Fruit fly (Drosophila melanogaster) whole organism, embryonic: ENCODE data around the gene Tlk.
A peak's percentile ranks its signal among the peaks of the same experiment; 100 is the strongest.

Experiments used
- CG10462 ChIP-seq: fragments of 200-800 bp; sonication (Bioruptor generic); optimal IDR thresholded peaks from 2 replicates; lab custom pipeline; 2016; ENCODE audit warnings: missing biosample characterization, missing genetic modification characterization
- CG11093 ChIP-seq: fragments of 200-800 bp; sonication (Bioruptor generic); IDR thresholded peaks from 3 replicates; pipeline ENCODE4 v1.3.6; 2022; ENCODE audit warnings: missing biosample characterization, missing genetic modification characterization
- CG12104 ChIP-seq: fragments of 200-800 bp; sonication (Bioruptor generic); optimal IDR thresholded peaks from 3 replicates; lab custom pipeline; 2016; ENCODE audit warnings: missing biosample characterization, missing genetic modification characterization
- CG12659 ChIP-seq: fragments of 200-800 bp; sonication (Bioruptor generic); optimal IDR thresholded peaks from 3 replicates; lab custom pipeline; 2017; ENCODE audit warnings: mild to moderate bottlenecking, missing biosample characterization, missing genetic modification reagents, missing genetic modification characterization
- CG13287 ChIP-seq: fragments of 200-800 bp; sonication (Bioruptor generic); IDR thresholded peaks from 2 replicates; pipeline ENCODE4 v1.3.6; 2022; ENCODE audit warnings: missing biosample characterization, missing genetic modification characterization; ENCODE audit not compliant: partially characterized antibody
- CG13424 ChIP-seq: fragments of 200-800 bp; sonication (Bioruptor generic); optimal IDR thresholded peaks from 2 replicates; lab custom pipeline; 2019; ENCODE audit warnings: missing biosample characterization, mild to moderate bottlenecking, missing genetic modification characterization, moderate library complexity
- CG15479 ChIP-seq: fragments of 200-800 bp; sonication (Bioruptor generic); optimal IDR thresholded peaks from 3 replicates; lab custom pipeline; 2019; ENCODE audit warnings: missing biosample characterization, mild to moderate bottlenecking, missing genetic modification characterization, moderate library complexity
- CG1602 ChIP-seq: fragments of 200-800 bp; sonication (Bioruptor generic); optimal IDR thresholded peaks from 3 replicates; lab custom pipeline; 2016; ENCODE audit warnings: missing biosample characterization, missing genetic modification characterization
- CG1832 ChIP-seq: fragments of 200-800 bp; sonication (Bioruptor generic); optimal IDR thresholded peaks from 2 replicates; lab custom pipeline; 2017; ENCODE audit warnings: missing biosample characterization, mild to moderate bottlenecking, missing genetic modification characterization, inconsistent platforms
- CG31388 ChIP-seq: fragments of 200-800 bp; sonication (Bioruptor generic); optimal IDR thresholded peaks from 2 replicates; lab custom pipeline; 2016; ENCODE audit warnings: missing biosample characterization, missing genetic modification characterization
- CG34422 ChIP-seq: fragments of 200-800 bp; sonication (Bioruptor generic); IDR thresholded peaks from 3 replicates; pipeline ENCODE4 v1.3.6; 2022; ENCODE audit warnings: missing biosample characterization, missing genetic modification characterization
- CG42726 ChIP-seq: fragments of 200-800 bp; sonication (Bioruptor generic); IDR thresholded peaks from 2 replicates; pipeline ENCODE4 v1.3.6; 2022; ENCODE audit warnings: missing biosample characterization, missing genetic modification characterization; ENCODE audit not compliant: partially characterized antibody
- CG4282 ChIP-seq: fragments of 200-800 bp; sonication (Bioruptor generic); optimal IDR thresholded peaks from 2 replicates; lab custom pipeline; 2016; ENCODE audit warnings: missing biosample characterization, missing genetic modification characterization
- CG4328 ChIP-seq: fragments of 200-800 bp; sonication (Bioruptor generic); optimal IDR thresholded peaks from 3 replicates; lab custom pipeline; 2017; ENCODE audit warnings: missing biosample characterization, missing genetic modification reagents, missing genetic modification characterization
- CG5245 ChIP-seq: fragments of 200-800 bp; sonication (Bioruptor generic); optimal IDR thresholded peaks from 3 replicates; lab custom pipeline; 2016; ENCODE audit warnings: missing biosample characterization, missing genetic modification characterization
- CG5953 ChIP-seq: fragments of 200-800 bp; sonication (Bioruptor generic); IDR thresholded peaks from 2 replicates; pipeline ENCODE4 v1.3.6; 2022; ENCODE audit warnings: missing biosample characterization, missing genetic modification characterization
- CG6854 ChIP-seq: fragments of 200-800 bp; sonication (Bioruptor generic); optimal IDR thresholded peaks from 3 replicates; lab custom pipeline; 2017; ENCODE audit warnings: missing biosample characterization, mild to moderate bottlenecking, missing genetic modification characterization
- CG7745 ChIP-seq: fragments of 200-800 bp; sonication (Bioruptor generic); optimal IDR thresholded peaks from 2 replicates; lab custom pipeline; 2018; ENCODE audit warnings: missing biosample characterization, mild to moderate bottlenecking, missing genetic modification characterization, moderate library complexity
- CG9609 ChIP-seq: fragments of 200-800 bp; sonication (Bioruptor generic); optimal IDR thresholded peaks from 3 replicates; lab custom pipeline; 2016; ENCODE audit warnings: missing biosample characterization, missing genetic modification characterization
- CG9932 ChIP-seq: fragments of 200-800 bp; sonication (Bioruptor generic); IDR thresholded peaks from 2 replicates; pipeline ENCODE4 v1.3.6; 2022; ENCODE audit warnings: missing biosample characterization, missing genetic modification characterization
- Chrac-16 ChIP-seq: fragments of 200-800 bp; sonication (Bioruptor generic); optimal IDR thresholded peaks from 3 replicates; lab custom pipeline; 2016; ENCODE audit warnings: missing biosample characterization, missing genetic modification characterization
- D ChIP-seq, 2 experiments: fragments of 200-800 bp in 1 of 2; fragments of >200 bp in 1 of 2; sonication (Bioruptor generic) in 1 of 2; optimal IDR thresholded peaks; 2 replicates in 1 of 2; 3 replicates in 1 of 2; lab custom pipeline; 2017; ENCODE audit warnings: mild to moderate bottlenecking in 1 of 2, missing biosample characterization in 1 of 2, missing genetic modification characterization in 1 of 2, missing genetic modification reagents in 1 of 2
- H2.0 ChIP-seq: fragments of 200-800 bp; sonication (Bioruptor generic); IDR thresholded peaks from 2 replicates; pipeline ENCODE4 v1.3.6; 2022; ENCODE audit warnings: missing biosample characterization, missing genetic modification characterization
- HHEX ChIP-seq: fragments of 200-800 bp; sonication (Bioruptor generic); optimal IDR thresholded peaks from 3 replicates; lab custom pipeline; 2017; ENCODE audit warnings: missing biosample characterization, mild to moderate bottlenecking, missing genetic modification characterization, missing genetic modification reagents
- HLH3B ChIP-seq: fragments of 200-800 bp; sonication (Bioruptor generic); IDR thresholded peaks from 2 replicates; pipeline ENCODE4 v1.3.6; 2022; ENCODE audit warnings: missing biosample characterization, missing genetic modification characterization
- Nf-YB ChIP-seq: fragments of 200-800 bp; sonication (Bioruptor generic); optimal IDR thresholded peaks from 3 replicates; lab custom pipeline; 2019; ENCODE audit warnings: missing biosample characterization, mild to moderate bottlenecking, missing genetic modification characterization, moderate library complexity
- Nf-YC ChIP-seq: fragments of 200-800 bp; optimal IDR thresholded peaks from 3 replicates; lab custom pipeline; 2019; ENCODE audit warnings: missing biosample characterization, mild to moderate bottlenecking, missing genetic modification characterization, moderate library complexity
- Oaz ChIP-seq: fragments of 200-800 bp; sonication (Bioruptor generic); IDR thresholded peaks from 2 replicates; pipeline ENCODE4 v1.3.6; 2022; ENCODE audit warnings: missing biosample characterization, missing genetic modification characterization
- Ptx1 ChIP-seq: fragments of 200-800 bp; sonication (Bioruptor generic); IDR thresholded peaks from 2 replicates; pipeline ENCODE4 v1.3.6; 2022; ENCODE audit warnings: missing biosample characterization, missing genetic modification characterization
- Sox102F ChIP-seq: fragments of 200-800 bp; sonication (Bioruptor generic); optimal IDR thresholded peaks from 2 replicates; lab custom pipeline; 2018; ENCODE audit warnings: missing biosample characterization, mild to moderate bottlenecking, missing genetic modification characterization, moderate library complexity
- abd-A ChIP-seq: fragments of 200-800 bp; sonication (Bioruptor generic); optimal IDR thresholded peaks from 3 replicates; lab custom pipeline; 2019; ENCODE audit warnings: missing biosample characterization, mild to moderate bottlenecking, missing genetic modification characterization, moderate library complexity
- al ChIP-seq: fragments of 200-800 bp; sonication (Bioruptor generic); IDR thresholded peaks from 2 replicates; pipeline ENCODE4 v1.3.6; 2022; ENCODE audit warnings: missing biosample characterization, missing genetic modification characterization
- crp ChIP-seq, 2 experiments: fragments of 200-800 bp; sonication (Bioruptor generic); optimal IDR thresholded peaks; 2 replicates in 1 of 2; 3 replicates in 1 of 2; lab custom pipeline; 2017; ENCODE audit warnings: missing biosample characterization in 2 of 2, missing genetic modification characterization in 2 of 2, mild to moderate bottlenecking in 1 of 2, moderate library complexity in 1 of 2
- da ChIP-seq: fragments of 200-800 bp; sonication (Bioruptor generic); optimal IDR thresholded peaks from 2 replicates; lab custom pipeline; 2016; ENCODE audit warnings: missing biosample characterization, missing genetic modification characterization
- en ChIP-seq: fragments of 200-800 bp; sonication (Bioruptor generic); optimal IDR thresholded peaks from 2 replicates; lab custom pipeline; 2016; ENCODE audit warnings: missing biosample characterization, missing genetic modification characterization
- eyg ChIP-seq: fragments of 200-800 bp; sonication (Bioruptor generic); optimal IDR thresholded peaks from 3 replicates; lab custom pipeline; 2016; ENCODE audit warnings: missing biosample characterization, missing genetic modification characterization
- fd96Cb ChIP-seq: fragments of 200-800 bp; sonication (Bioruptor generic); optimal IDR thresholded peaks from 2 replicates; lab custom pipeline; 2018; ENCODE audit warnings: missing biosample characterization, mild to moderate bottlenecking, missing genetic modification characterization, moderate library complexity
- fu2 ChIP-seq: fragments of 200-800 bp; sonication (Bioruptor generic); optimal IDR thresholded peaks from 2 replicates; lab custom pipeline; 2016; ENCODE audit warnings: missing biosample characterization, missing genetic modification characterization
- gcm ChIP-seq: fragments of 200-800 bp; sonication (Bioruptor generic); optimal IDR thresholded peaks from 2 replicates; lab custom pipeline; 2019; ENCODE audit warnings: missing biosample characterization, mild to moderate bottlenecking, missing genetic modification characterization, moderate library complexity
- hkb ChIP-seq, 2 experiments: fragments of 200-800 bp in 1 of 2; fragments of >200 bp in 1 of 2; sonication (Bioruptor generic) in 1 of 2; IDR thresholded peaks in 1 of 2; optimal IDR thresholded peaks in 1 of 2; 2 replicates each; pipeline versions ENCODE4 v1.3.6 to Lab custom; 2017 to 2022; ENCODE audit warnings: missing biosample characterization in 1 of 2, missing genetic modification characterization in 1 of 2
- hth ChIP-seq: fragments of >200 bp; optimal IDR thresholded peaks from 2 replicates; lab custom pipeline; 2017; ENCODE audit warnings: inconsistent platforms
- mirr ChIP-seq: fragments of 200-800 bp; sonication (Bioruptor generic); optimal IDR thresholded peaks from 3 replicates; lab custom pipeline; 2018; ENCODE audit warnings: missing biosample characterization, mild to moderate bottlenecking, missing genetic modification characterization
- onecut ChIP-seq: fragments of 200-800 bp; sonication (Bioruptor generic); IDR thresholded peaks from 2 replicates; pipeline ENCODE4 v1.3.6; 2022; ENCODE audit warnings: missing biosample characterization, missing genetic modification characterization
- repo ChIP-seq: fragments of 200-800 bp; sonication (Bioruptor generic); optimal IDR thresholded peaks from 2 replicates; lab custom pipeline; 2016; ENCODE audit warnings: missing biosample characterization, missing genetic modification characterization
- row ChIP-seq: fragments of 200-800 bp; sonication (Bioruptor generic); IDR thresholded peaks from 3 replicates; pipeline ENCODE4 v1.3.6; 2022; ENCODE audit warnings: missing biosample characterization, missing genetic modification characterization
- shn ChIP-seq: fragments of 200-800 bp; sonication (Bioruptor generic); optimal IDR thresholded peaks from 3 replicates; lab custom pipeline; 2016; ENCODE audit warnings: missing biosample characterization, missing genetic modification characterization
- sisA ChIP-seq: fragments of 200-800 bp; sonication (Bioruptor generic); IDR thresholded peaks from 2 replicates; pipeline ENCODE4 v1.3.6; 2022; ENCODE audit warnings: missing biosample characterization, missing genetic modification characterization
- slbo ChIP-seq: fragments of 200-800 bp; sonication (Bioruptor generic); IDR thresholded peaks from 2 replicates; pipeline ENCODE4 v1.3.6; 2022; ENCODE audit warnings: missing biosample characterization, missing genetic modification characterization
- slp2 ChIP-seq: fragments of 200-800 bp; sonication (Bioruptor generic); optimal IDR thresholded peaks from 2 replicates; lab custom pipeline; 2016; ENCODE audit warnings: missing biosample characterization, missing genetic modification characterization
- unpg ChIP-seq: fragments of 200-800 bp; sonication (Bioruptor generic); optimal IDR thresholded peaks from 3 replicates; lab custom pipeline; 2018; ENCODE audit warnings: missing biosample characterization, mild to moderate bottlenecking, missing genetic modification characterization, moderate library complexity

The Tlk gene

DNA sequence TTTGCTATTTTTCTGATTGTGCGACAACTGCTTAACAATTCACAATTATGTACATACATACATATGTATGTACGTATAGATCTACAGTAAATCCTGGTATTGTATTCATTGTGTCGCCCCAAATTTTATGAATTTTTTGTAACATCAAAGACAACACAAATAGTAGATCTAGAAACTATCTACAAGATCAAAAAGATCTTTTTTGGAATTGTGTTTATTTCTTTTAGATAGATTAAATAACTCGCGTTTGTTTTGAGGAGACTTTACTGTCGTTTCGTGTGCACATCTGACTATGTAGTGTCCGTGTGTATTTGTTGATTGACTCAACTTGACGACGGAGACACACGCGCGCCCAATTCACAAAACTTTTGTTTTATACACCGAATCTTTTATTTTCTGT, 54.5 kb downstream of the Tlk start (continued):
- TF ChIP-seq CG6854 (GFP tag; lab: Kevin White, UChicago) (peak; percentile 85), da (peak; percentile 55), CG13424 (tag; lab: Kevin White, UChicago) (peak; percentile 91), onecut (GFP tag; lab: Robert Waterston, UW) (peak; percentile 81), row (peak; percentile 96), HHEX (peak; percentile 92), Oaz (peak; percentile 83), Ptx1 (GFP tag; lab: Robert Waterston, UW) (peak; percentile 92), Nf-YC (peak; percentile 82), fd96Cb (tag; lab: Kevin White, UChicago) (peak; percentile 74), CG12659 (GFP tag; lab: Kevin White, UChicago) (peak; percentile 94), eyg (GFP tag; lab: Kevin White, UChicago) (peak; percentile 77), hth (lab: Kevin White, UChicago) (no peak), Nf-YB (GFP tag; lab: Kevin White, UChicago) (peak; percentile 70), CG42726 (GFP tag; lab: Robert Waterston, UW) (no peak), CG9932 (GFP tag; lab: Robert Waterston, UW) (peak; percentile 97), al (GFP tag; lab: Robert Waterston, UW) (peak; percentile 94), Chrac-16 (GFP tag; lab: Kevin White, UChicago) (peak; percentile 88), mirr (GFP tag; lab: Kevin White, UChicago) (peak; percentile 85), CG34422 (GFP tag; lab: Robert Waterston, UW) (peak; percentile 92), unpg (peak; percentile 94), CG7745 (tag; lab: Kevin White, UChicago) (no peak), repo (GFP tag; lab: Kevin White, UChicago) (peak; percentile 83), CG5245 (GFP tag; lab: Kevin White, UChicago) (peak; percentile 76), CG9609 (GFP tag; lab: Kevin White, UChicago) (peak; percentile 85), Sox102F (peak; percentile 92), en (peak; percentile 70), sisA (GFP tag; lab: Robert Waterston, UW) (peak; percentile 86), CG12104 (GFP tag; lab: Kevin White, UChicago) (peak; percentile 79), CG4282 (GFP tag; lab: Kevin White, UChicago) (peak; percentile 52), CG1832 (GFP tag; lab: Kevin White, UChicago) (no peak), CG11093 (peak; percentile 80), CG5953 (GFP tag; lab: Robert Waterston, UW) (peak; percentile 67; the same call in 1 of the 2 replicates), CG4328 (GFP tag; lab: Kevin White, UChicago) (peak; percentile 73), H2.0 (peak; percentile 92), CG10462 (GFP tag; lab: Kevin White, UChicago) (peak; percentile 70), abd-A (tag; lab: Kevin White, UChicago) (peak; percentile 64), CG31388 (GFP tag; lab: Kevin White, UChicago) (peak; percentile 78), D (optimal IDR thresholded peaks at IDR 0.05; lab: Kevin White, UChicago) (no peak), D (GFP tag; optimal IDR thresholded peaks at IDR 0.05; lab: Kevin White, UChicago) (peak; percentile 52), shn (GFP tag; lab: Kevin White, UChicago) (peak; percentile 84), CG1602 (GFP tag; lab: Kevin White, UChicago) (peak; percentile 72), slp2 (GFP tag; lab: Kevin White, UChicago) (peak; percentile 60), CG15479 (GFP tag; lab: Kevin White, UChicago) (peak; percentile 56), HLH3B (GFP tag; lab: Robert Waterston, UW) (peak; percentile 90), CG13287 (GFP tag; lab: Robert Waterston, UW) (no peak), hkb (optimal IDR thresholded peaks at IDR 0.05; lab: Kevin White, UChicago) (no peak), hkb (GFP tag; IDR thresholded peaks at IDR 0.05; lab: Robert Waterston, UW) (peak; percentile 90), fu2 (GFP tag; lab: Kevin White, UChicago) (peak; percentile 91), slbo (GFP tag; lab: Robert Waterston, UW) (peak; percentile 97), crp (GFP tag; optimal IDR thresholded peaks at IDR 0.05; lab: Kevin White, UChicago) (peak in 1 of 2 experiments; percentile 50), gcm (peak; percentile 74)
